Worm (Caenorhabditis elegans) whole organism, L4/young adult: ENCODE measurements around the gene hmg-5.

Source experiments
- W03F9.2 ChIP-seq: fragments of 150-350 bp; optimal IDR thresholded peaks from 2 replicates; lab custom pipeline; 2014; ENCODE audit warnings: missing biosample characterization, missing genetic modification characterization
- dao-5 ChIP-seq: sonication (generic microtip); optimal IDR thresholded peaks from 2 replicates; lab custom pipeline; 2016; ENCODE audit warnings: missing genotype, missing genetic modification characterization, moderate library complexity, missing compliant biosample characterization
- him-1 ChIP-seq: sonication (generic microtip); optimal IDR thresholded peaks from 2 replicates; lab custom pipeline; 2016; ENCODE audit warnings: missing genotype, missing genetic modification reagents, missing genetic modification characterization, missing compliant biosample characterization

Gene hmg-5

ce11 chrIV:7646119-7646518, at the start of gene hmg-5:
Gene hmg-5 (minus strand): TSS chrIV:7646219.
- TF ChIP-seq W03F9.2 (tag; lab: Kevin White, UChicago) (no peak), him-1 (no peak), dao-5 (no peak)

ce11 chrIV:7692451-7692850, 46.4 kb upstream of the hmg-5 start:
- TF ChIP-seq him-1 (no peak), W03F9.2 (tag; lab: Kevin White, UChicago) (no peak), dao-5 (no peak)

- TF ChIP-seq dao-5 (no peak), W03F9.2 (tag; lab: Kevin White, UChicago) (no peak), him-1 (no peak)
Observed at ce11 chrIV:7689326-7689725, 43.3 kb upstream of the hmg-5 start.

ce11 chrIV:7679120-7679519, 33.1 kb upstream of the hmg-5 start:
- no peak for TF ChIP-seq dao-5
- TF ChIP-seq W03F9.2 (tag; lab: Kevin White, UChicago) = no peak
- no peak for TF ChIP-seq him-1

ce11 chrIV:7674874-7675273, 28.9 kb upstream of the hmg-5 start, which contains the start of gene itr-1:
Gene itr-1 (plus strand): TSS chrIV:7675174.
- no peak for TF ChIP-seq him-1
- TF ChIP-seq dao-5 = no peak
- no peak for TF ChIP-seq W03F9.2 (tag; lab: Kevin White, UChicago)

ce11 chrIV:7672872-7673271, 26.9 kb upstream of the hmg-5 start, which contains the start of gene C08G9.2:
Gene C08G9.2 (minus strand): TSS chrIV:7672972.
- no peak for TF ChIP-seq dao-5
- no peak for TF ChIP-seq him-1
- TF ChIP-seq W03F9.2 (tag; lab: Kevin White, UChicago) = no peak

ce11 chrIV:7663006-7663405, 17.0 kb upstream of the hmg-5 start:
- peak; percentile 43 for TF ChIP-seq him-1
- no peak for TF ChIP-seq W03F9.2 (tag; lab: Kevin White, UChicago)

ce11 chrIV:7661569-7661968, 15.6 kb upstream of the hmg-5 start:
- no peak for TF ChIP-seq dao-5
- no peak for TF ChIP-seq W03F9.2 (tag; lab: Kevin White, UChicago)
- TF ChIP-seq him-1 = no peak

ce11 chrIV:7659481-7659880, 13.5 kb upstream of the hmg-5 start:
- TF ChIP-seq him-1 = no peak
- no peak for TF ChIP-seq W03F9.2 (tag; lab: Kevin White, UChicago)
- no peak for TF ChIP-seq dao-5

- TF ChIP-seq him-1 (no peak), dao-5 (no peak), W03F9.2 (tag; lab: Kevin White, UChicago) (no peak)
Observed at ce11 chrIV:7658589-7658988, 12.6 kb upstream of the hmg-5 start, which contains the start of gene C08G9.1. Gene C08G9.1 (plus strand): TSS chrIV:7658763.

- TF ChIP-seq W03F9.2 (tag; lab: Kevin White, UChicago) (peak; percentile 70), him-1 (no peak), dao-5 (no peak)
Observed at ce11 chrIV:7654212-7654778, 8.3 kb upstream of the hmg-5 start, which contains the start of gene nrde-4. Gene nrde-4 (minus strand): TSS chrIV:7654262.

ce11 chrIV:7653198-7653597, 7.2 kb upstream of the hmg-5 start:
- TF ChIP-seq W03F9.2 (tag; lab: Kevin White, UChicago) (no peak), dao-5 (no peak), him-1 (no peak)

- no peak for TF ChIP-seq him-1
- no peak for TF ChIP-seq W03F9.2 (tag; lab: Kevin White, UChicago)
Observed at ce11 chrIV:7651120-7651519, 5.1 kb upstream of the hmg-5 start, which contains the start of gene cima-1. Gene cima-1 (plus strand): TSS chrIV:7651459.

ce11 chrIV:7650433-7650832, 4.4 kb upstream of the hmg-5 start:
- TF ChIP-seq him-1 = no peak
- TF ChIP-seq W03F9.2 (tag; lab: Kevin White, UChicago) = no peak
- TF ChIP-seq dao-5 = no peak

ce11 chrIV:7646861-7647260, 842 bp upstream of the hmg-5 start:
- TF ChIP-seq W03F9.2 (tag; lab: Kevin White, UChicago) (no peak), dao-5 (no peak), him-1 (no peak)

- TF ChIP-seq him-1 (no peak), W03F9.2 (tag; lab: Kevin White, UChicago) (no peak), dao-5 (no peak)
Observed at ce11 chrIV:7642971-7643370, 3.0 kb downstream of the hmg-5 start, which contains the start of gene nlp-20. Gene nlp-20 (minus strand): TSS chrIV:7643071.
